Fruit fly (Drosophila melanogaster): ENCODE measurements around the gene CG12259.

Gene CG12259

DNA sequence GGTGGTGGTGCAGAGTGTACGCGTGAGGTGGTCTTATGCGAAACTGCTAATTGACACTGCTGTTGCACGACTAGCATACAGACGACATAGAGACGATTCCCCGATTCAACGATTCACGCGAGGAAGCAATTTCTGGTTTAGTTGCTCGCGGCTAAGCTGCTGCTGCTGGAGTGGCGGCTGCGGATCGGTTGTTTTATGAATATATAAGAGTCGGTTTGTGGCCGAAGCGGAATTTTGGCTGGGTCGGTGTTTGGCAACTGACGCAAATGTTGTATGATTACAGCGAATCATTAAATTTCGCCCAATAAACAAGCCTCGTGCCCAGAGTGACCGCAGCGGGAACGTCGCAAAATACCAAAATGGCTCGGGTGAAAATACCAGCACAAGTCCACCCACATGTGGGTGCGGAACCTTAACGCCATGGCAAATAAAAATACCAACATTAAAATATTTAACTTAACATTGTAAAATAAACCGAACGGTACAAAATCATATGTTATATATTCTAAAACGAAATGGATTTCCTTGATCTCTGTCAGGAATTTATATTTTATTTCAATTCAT lies 26.9 kb upstream of the CG12259 start, which contains the start of gene mfrn (continued):
- TF ChIP-seq Neu2 (GFP tag; optimal IDR thresholded peaks at IDR 0.05; ENCODE audit: borderline replicate concordance) (no peak), crc (GFP tag; optimal IDR thresholded peaks at IDR 0.05) (no peak), Atf6 (GFP tag; IDR thresholded peaks at IDR 0.05) (no peak), CG12219 (GFP tag; optimal IDR thresholded peaks at IDR 0.05) (no peak), Fer1 (GFP tag; optimal IDR thresholded peaks at IDR 0.05) (no peak), Lim3 (GFP tag; IDR thresholded peaks at IDR 0.05) (no peak), CG2120 (GFP tag; optimal IDR thresholded peaks at IDR 0.05) (no peak), CG42726 (GFP tag; IDR thresholded peaks at IDR 0.05; ENCODE audit: partially characterized antibody) (no peak), CG6254 (GFP tag; optimal IDR thresholded peaks at IDR 0.05) (no peak), ash1 (GFP tag; optimal IDR thresholded peaks at IDR 0.05) (no peak), CG1832 (GFP tag; optimal IDR thresholded peaks at IDR 0.05) (no peak), CG9932 (GFP tag; IDR thresholded peaks at IDR 0.05) (no peak), CG12236 (GFP tag; optimal IDR thresholded peaks at IDR 0.05) (no peak), lov (optimal IDR thresholded peaks at IDR 0.05) (no peak), lov (GFP tag; IDR thresholded peaks at IDR 0.05) (no peak), sna (GFP tag; IDR thresholded peaks at IDR 0.05; ENCODE audit: partially characterized antibody) (0 out of 2 replicates have a peak, but pooled peaks have one; percentile 20), CG17328 (GFP tag; IDR thresholded peaks at IDR 0.05) (no peak), MESR4 (GFP tag; optimal IDR thresholded peaks at IDR 0.05) (peak; percentile 74), Lhr (GFP tag; optimal IDR thresholded peaks at IDR 0.05) (no peak), CG7357 (GFP tag; IDR thresholded peaks at IDR 0.05) (no peak), CG9817 (tag; optimal IDR thresholded peaks at IDR 0.05) (no peak), CG4424 (GFP tag; optimal IDR thresholded peaks at IDR 0.05) (no peak), TFAM (GFP tag; optimal IDR thresholded peaks at IDR 0.05) (no peak), CG11504 (tag; optimal IDR thresholded peaks at IDR 0.05) (no peak), sqz (GFP tag; optimal IDR thresholded peaks at IDR 0.05) (no peak), CG2202 (tag; optimal IDR thresholded peaks at IDR 0.05) (no peak), pfk (GFP tag; optimal IDR thresholded peaks at IDR 0.05) (no peak), CG15479 (GFP tag; optimal IDR thresholded peaks at IDR 0.05) (peak; percentile 36), Atf3 (GFP tag; optimal IDR thresholded peaks at IDR 0.05) (no peak), run (tag; optimal IDR thresholded peaks at IDR 0.05) (no peak), nmo (GFP tag; optimal IDR thresholded peaks at IDR 0.05) (no peak), CG12942 (GFP tag; optimal IDR thresholded peaks at IDR 0.05) (no peak), trh (GFP tag; optimal IDR thresholded peaks at IDR 0.05) (no peak), CG13287 (GFP tag; IDR thresholded peaks at IDR 0.05; ENCODE audit: partially characterized antibody) (peak; percentile 26; the same call in 1 of the 2 replicates), fd102C (GFP tag; optimal IDR thresholded peaks at IDR 0.05) (no peak), trem (tag; optimal IDR thresholded peaks at IDR 0.05) (no peak), hbn (GFP tag; IDR thresholded peaks at IDR 0.05; ENCODE audit: partially characterized antibody) (no peak), Gsc (GFP tag; IDR thresholded peaks at IDR 0.05) (no peak), dmrt99B (tag; optimal IDR thresholded peaks at IDR 0.05) (no peak), CG17912 (GFP tag; optimal IDR thresholded peaks at IDR 0.05) (no peak), HLH3B (GFP tag; IDR thresholded peaks at IDR 0.05) (no peak), CG2712 (tag; optimal IDR thresholded peaks at IDR 0.05) (no peak), CG10462 (GFP tag; optimal IDR thresholded peaks at IDR 0.05) (no peak), CG6654 (GFP tag; optimal IDR thresholded peaks at IDR 0.05) (no peak), CG2199 (GFP tag; IDR thresholded peaks at IDR 0.05) (no peak), CG12391 (tag; optimal IDR thresholded peaks at IDR 0.05) (no peak), CG3838 (GFP tag; optimal IDR thresholded peaks at IDR 0.05) (no peak), YL-1 (GFP tag; optimal IDR thresholded peaks at IDR 0.05) (peak; percentile 57), jigr1 (GFP tag; IDR thresholded peaks at IDR 0.05) (no peak; the same call in 2 of the 3 replicates), ab (GFP tag; optimal IDR thresholded peaks at IDR 0.05) (no peak), CG7839 (tag; optimal IDR thresholded peaks at IDR 0.05) (no peak)

Measured in whole organism, embryonic.